Fruit fly (Drosophila melanogaster) whole organism, pupa: ENCODE data around the gene Sb.

Source experiments
- CG4496 ChIP-seq: fragments of 200-800 bp; sonication (Bioruptor generic); IDR thresholded peaks from 3 replicates; pipeline ENCODE4 v1.3.6; 2022; ENCODE audit warnings: missing biosample characterization, missing genetic modification characterization
- CG8301 ChIP-seq: fragments of 200-800 bp; sonication (Bioruptor generic); optimal IDR thresholded peaks from 2 replicates; lab custom pipeline; 2018; ENCODE audit warnings: missing biosample characterization, mild to moderate bottlenecking, missing genetic modification characterization
- gl ChIP-seq: fragments of 200-800 bp; sonication (Bioruptor generic); optimal IDR thresholded peaks from 2 replicates; lab custom pipeline; 2018; ENCODE audit warnings: missing biosample characterization, mild to moderate bottlenecking, missing genetic modification characterization

dm6 chr3R:16094918-16095317, 21.0 kb upstream of the Sb start:
- TF ChIP-seq CG4496 (GFP tag; lab: Robert Waterston, UW) (no peak), CG8301 (tag; lab: Kevin White, UChicago) (no peak), gl (no peak)
